Fruit fly (Drosophila melanogaster) whole organism, adult: ENCODE results near the gene Pgm1.

Source experiments
- CG11617 ChIP-seq: fragments of 200-800 bp; sonication (Bioruptor generic); optimal IDR thresholded peaks from 2 replicates; lab custom pipeline; 2017; ENCODE audit warnings: mild to moderate bottlenecking, missing biosample characterization, missing genetic modification reagents, missing genetic modification characterization
- CG12768 ChIP-seq: fragments of 200-800 bp; sonication (Bioruptor generic); optimal IDR thresholded peaks from 2 replicates; lab custom pipeline; 2017; ENCODE audit warnings: missing biosample characterization, missing genetic modification characterization, mild to moderate bottlenecking, moderate library complexity, missing genetic modification reagents
- CG14711 ChIP-seq: fragments of 200-800 bp; sonication (Bioruptor generic); optimal IDR thresholded peaks from 2 replicates; lab custom pipeline; 2018; ENCODE audit warnings: missing biosample characterization, mild to moderate bottlenecking, missing genetic modification characterization, moderate library complexity
- CG1620 ChIP-seq: fragments of 200-800 bp; sonication (Bioruptor generic); optimal IDR thresholded peaks from 2 replicates; lab custom pipeline; 2016; ENCODE audit warnings: missing biosample characterization, missing genetic modification characterization
- CG33017 ChIP-seq: fragments of 200-800 bp; sonication (Bioruptor generic); optimal IDR thresholded peaks from 2 replicates; lab custom pipeline; 2018; ENCODE audit warnings: missing biosample characterization, mild to moderate bottlenecking, missing genetic modification characterization, moderate library complexity
- CG5204 ChIP-seq: fragments of 200-800 bp; sonication (Bioruptor generic); optimal IDR thresholded peaks from 2 replicates; lab custom pipeline; 2016; ENCODE audit warnings: missing biosample characterization, missing genetic modification characterization
- CG7045 ChIP-seq: fragments of 200-800 bp; sonication (Bioruptor generic); optimal IDR thresholded peaks from 2 replicates; lab custom pipeline; 2017; ENCODE audit warnings: missing biosample characterization, mild to moderate bottlenecking, missing genetic modification characterization
- CG7101 ChIP-seq: fragments of 200-800 bp; sonication (Bioruptor generic); optimal IDR thresholded peaks from 2 replicates; lab custom pipeline; 2018; ENCODE audit warnings: missing biosample characterization, mild to moderate bottlenecking, missing genetic modification characterization, moderate library complexity
- Clk ChIP-seq: fragments of 200-800 bp; sonication (Bioruptor generic); optimal IDR thresholded peaks from 2 replicates; lab custom pipeline; 2017; ENCODE audit warnings: missing biosample characterization, missing genetic modification characterization
- Crg-1 ChIP-seq: fragments of 200-800 bp; sonication (Bioruptor generic); optimal IDR thresholded peaks from 2 replicates; lab custom pipeline; 2016; ENCODE audit warnings: missing biosample characterization, missing genetic modification characterization
- Hr96 ChIP-seq: fragments of 200-800 bp; sonication (Bioruptor generic); optimal IDR thresholded peaks from 2 replicates; lab custom pipeline; 2016; ENCODE audit warnings: missing biosample characterization, missing genetic modification characterization
- Mnt ChIP-seq: fragments of 200-800 bp; sonication (Bioruptor generic); optimal IDR thresholded peaks from 2 replicates; lab custom pipeline; 2016; ENCODE audit warnings: missing biosample characterization, mild to moderate bottlenecking, missing genetic modification characterization
- bab1 ChIP-seq: fragments of 200-800 bp; sonication (Bioruptor generic); optimal IDR thresholded peaks from 3 replicates; lab custom pipeline; 2019; ENCODE audit warnings: missing biosample characterization, mild to moderate bottlenecking, missing genetic modification characterization, moderate library complexity
- cic ChIP-seq: fragments of 200-800 bp; sonication (Bioruptor generic); optimal IDR thresholded peaks from 2 replicates; lab custom pipeline; 2017; ENCODE audit warnings: missing biosample characterization, mild to moderate bottlenecking, missing genetic modification characterization, moderate library complexity
- cnc ChIP-seq, 2 experiments: fragments of >200 bp; optimal IDR thresholded peaks; 2 replicates each; lab custom pipeline; 2017
- kay ChIP-seq: fragments of 200-800 bp; sonication (Bioruptor generic); peaks from one replicate; lab custom pipeline; 2016; ENCODE audit warnings: missing biosample characterization, missing genetic modification characterization, borderline replicate concordance
- ovo ChIP-seq: fragments of 200-800 bp; sonication (Bioruptor generic); optimal IDR thresholded peaks from 2 replicates; lab custom pipeline; 2016; ENCODE audit warnings: missing biosample characterization, missing genetic modification characterization
- pad ChIP-seq: fragments of 200-800 bp; sonication (Bioruptor generic); optimal IDR thresholded peaks from 3 replicates; lab custom pipeline; 2017; ENCODE audit warnings: missing biosample characterization, missing genetic modification characterization, mild to moderate bottlenecking, moderate library complexity, missing genetic modification reagents
- tj ChIP-seq: fragments of 200-800 bp; sonication (Bioruptor generic); optimal IDR thresholded peaks from 3 replicates; lab custom pipeline; 2017; ENCODE audit warnings: missing biosample characterization, mild to moderate bottlenecking, missing genetic modification characterization, moderate library complexity
- toe ChIP-seq: fragments of 200-800 bp; sonication (Bioruptor generic); optimal IDR thresholded peaks from 2 replicates; lab custom pipeline; 2016; ENCODE audit warnings: missing biosample characterization, missing genetic modification characterization

Pgm1 gene

dm6 chr3L:16121791-16122190, 6.5 kb downstream of the Pgm1 start, which contains the start of gene Strump:
TSS of gene Strump (plus strand) at chr3L:16122002.
- peak; percentile 14 for TF ChIP-seq CG7101 (tag; lab: Kevin White, UChicago)
- TF ChIP-seq CG33017 (tag; lab: Kevin White, UChicago): no peak
- TF ChIP-seq tj: no peak
- TF ChIP-seq kay (GFP tag; lab: Kevin White, UChicago): no peak
- TF ChIP-seq CG12768: no peak
- TF ChIP-seq cnc (optimal IDR thresholded peaks at IDR 0.05; lab: Kevin White, UChicago): no peak
- peak; percentile 95 for TF ChIP-seq CG14711 (tag; lab: Kevin White, UChicago)
- TF ChIP-seq bab1 (GFP tag; lab: Kevin White, UChicago): peak; percentile 54

- TF ChIP-seq cic: peak; percentile 88
- TF ChIP-seq CG7045: peak; percentile 88
- TF ChIP-seq tj: peak; percentile 91
- TF ChIP-seq Crg-1 (GFP tag; lab: Kevin White, UChicago): peak; percentile 83
- peak; percentile 65 for TF ChIP-seq pad
- peak; percentile 79 for TF ChIP-seq CG33017 (tag; lab: Kevin White, UChicago)
- TF ChIP-seq CG7101 (tag; lab: Kevin White, UChicago): peak; percentile 89
- peak; percentile 90 for TF ChIP-seq CG12768
- peak; percentile 81 for TF ChIP-seq CG1620 (GFP tag; lab: Kevin White, UChicago)
- no peak for TF ChIP-seq toe (GFP tag; lab: Kevin White, UChicago)
- TF ChIP-seq Mnt (GFP tag; lab: Kevin White, UChicago): peak; percentile 97
- TF ChIP-seq kay (GFP tag; lab: Kevin White, UChicago): no peak
- TF ChIP-seq CG11617 (GFP tag; lab: Kevin White, UChicago): peak; percentile 98
- peak; percentile 83 for TF ChIP-seq CG14711 (tag; lab: Kevin White, UChicago)
- peak; percentile 83 for TF ChIP-seq Clk (GFP tag; lab: Kevin White, UChicago)
- no peak for TF ChIP-seq CG5204 (GFP tag; lab: Kevin White, UChicago)
- peak; percentile 89 for TF ChIP-seq bab1 (GFP tag; lab: Kevin White, UChicago)
- peak; percentile 62 for TF ChIP-seq ovo
- TF ChIP-seq cnc (optimal IDR thresholded peaks at IDR 0.05; lab: Kevin White, UChicago): no peak
- TF ChIP-seq Hr96 (GFP tag; lab: Kevin White, UChicago): no peak
Observed at dm6 chr3L:16113607-16114337, 14.6 kb downstream of the Pgm1 start.

- TF ChIP-seq CG14711 (tag; lab: Kevin White, UChicago): no peak
Observed at dm6 chr3L:16113003-16113606, 15.2 kb downstream of the Pgm1 start, which contains the start of gene Taf4. TSS of gene Taf4 (plus strand) at chr3L:16113212.

- TF ChIP-seq CG7045: no peak
- TF ChIP-seq bab1 (GFP tag; lab: Kevin White, UChicago): peak; percentile 35
- TF ChIP-seq cnc (optimal IDR thresholded peaks at IDR 0.05; lab: Kevin White, UChicago): no peak
- TF ChIP-seq tj: no peak
- TF ChIP-seq Clk (GFP tag; lab: Kevin White, UChicago): no peak
- TF ChIP-seq Mnt (GFP tag; lab: Kevin White, UChicago): peak; percentile 8
- no peak for TF ChIP-seq CG1620 (GFP tag; lab: Kevin White, UChicago)
- peak; percentile 29 for TF ChIP-seq CG11617 (GFP tag; lab: Kevin White, UChicago)
- no peak for TF ChIP-seq Hr96 (GFP tag; lab: Kevin White, UChicago)
- TF ChIP-seq ovo: peak; percentile 18
- TF ChIP-seq kay (GFP tag; lab: Kevin White, UChicago): no peak
- TF ChIP-seq cic: no peak
- TF ChIP-seq CG12768: peak; percentile 65
- no peak for TF ChIP-seq CG7101 (tag; lab: Kevin White, UChicago)
Observed at dm6 chr3L:16112069-16112820, 16.1 kb downstream of the Pgm1 start, which contains the start of gene Zn72D. TSS of gene Zn72D (minus strand) at chr3L:16112626.

dm6 chr3L:16105528-16105927, 22.8 kb downstream of the Pgm1 start, which contains the start of the genes IntS9 and CG43295:
TSS of gene IntS9 (minus strand) at chr3L:16105627.
TSS of gene CG43295 (plus strand) at chr3L:16105852.
- TF ChIP-seq CG14711 (tag; lab: Kevin White, UChicago) (peak; percentile 78), CG1620 (GFP tag; lab: Kevin White, UChicago) (peak; percentile 83), bab1 (GFP tag; lab: Kevin White, UChicago) (peak; percentile 78), toe (GFP tag; lab: Kevin White, UChicago) (peak; percentile 85), Crg-1 (GFP tag; lab: Kevin White, UChicago) (peak; percentile 64), CG11617 (GFP tag; lab: Kevin White, UChicago) (peak; percentile 78), cic (peak; percentile 7), CG7101 (tag; lab: Kevin White, UChicago) (peak; percentile 80), CG33017 (tag; lab: Kevin White, UChicago) (peak; percentile 76), CG7045 (peak; percentile 45), CG5204 (GFP tag; lab: Kevin White, UChicago) (peak; percentile 83), Mnt (GFP tag; lab: Kevin White, UChicago) (peak; percentile 81), Clk (GFP tag; lab: Kevin White, UChicago) (peak; percentile 47), cnc (optimal IDR thresholded peaks at IDR 0.05; lab: Kevin White, UChicago) (no peak), kay (GFP tag; lab: Kevin White, UChicago) (no peak), CG12768 (peak; percentile 77), pad (peak; percentile 52), Hr96 (GFP tag; lab: Kevin White, UChicago) (peak; percentile 86), ovo (peak; percentile 71), tj (peak; percentile 48)
